Worm (Caenorhabditis elegans) whole organism, late embryonic: ENCODE results near the gene polk-1.

Experiments
- K09A11.1 ChIP-seq: sonication (generic microtip); optimal IDR thresholded peaks from 2 replicates; lab custom pipeline; 2017; ENCODE audit warnings: antibody characterized with exemption, mild to moderate bottlenecking, missing genetic modification characterization, missing compliant biosample characterization; ENCODE audit not compliant: insufficient read depth
- ahr-1 ChIP-seq: sonication (generic microtip); optimal IDR thresholded peaks from 2 replicates; lab custom pipeline; 2016; ENCODE audit warnings: missing genetic modification characterization, missing compliant biosample characterization
- ceh-14 ChIP-seq: sonication (generic microtip); optimal IDR thresholded peaks from 2 replicates; lab custom pipeline; 2016; ENCODE audit warnings: missing genotype, missing genetic modification characterization, missing compliant biosample characterization
- ceh-18 ChIP-seq: sonication (generic microtip); optimal IDR thresholded peaks from 2 replicates; lab custom pipeline; 2016; ENCODE audit warnings: missing genetic modification characterization, missing compliant biosample characterization
- ceh-19 ChIP-seq: fragments of 200-800 bp; sonication (Bioruptor generic); optimal IDR thresholded peaks from 2 replicates; lab custom pipeline; 2018; ENCODE audit warnings: mild to moderate bottlenecking, missing genetic modification characterization, missing compliant biosample characterization
- ceh-24 ChIP-seq: sonication (generic microtip); optimal IDR thresholded peaks from 2 replicates; lab custom pipeline; 2016; ENCODE audit warnings: mild to moderate bottlenecking, missing genetic modification characterization, missing compliant biosample characterization
- ceh-34 ChIP-seq: sonication (generic microtip); optimal IDR thresholded peaks from 2 replicates; lab custom pipeline; 2016; ENCODE audit warnings: mild to moderate bottlenecking, missing genetic modification characterization, missing compliant biosample characterization
- ceh-45 ChIP-seq: fragments of 200-800 bp; sonication (Bioruptor generic); IDR thresholded peaks from 2 replicates; pipeline ENCODE4 v1.3.6; 2022; ENCODE audit warnings: missing genetic modification reagents, missing genetic modification characterization, missing compliant biosample characterization
- ceh-6 ChIP-seq: fragments of 200-800 bp; sonication (Bioruptor generic); optimal IDR thresholded peaks from 2 replicates; lab custom pipeline; 2018; ENCODE audit warnings: mild to moderate bottlenecking, missing genetic modification characterization, missing compliant biosample characterization
- elt-2 ChIP-seq: sonication (generic microtip); optimal IDR thresholded peaks from 2 replicates; lab custom pipeline; 2016; ENCODE audit warnings: missing genetic modification reagents, missing genetic modification characterization, missing compliant biosample characterization
- elt-4 ChIP-seq: sonication (generic microtip); optimal IDR thresholded peaks from 2 replicates; lab custom pipeline; 2016; ENCODE audit warnings: missing genetic modification characterization, missing compliant biosample characterization
- fax-1 ChIP-seq: sonication (generic microtip); optimal IDR thresholded peaks from 2 replicates; lab custom pipeline; 2016; ENCODE audit warnings: missing genotype, missing genetic modification characterization, missing compliant biosample characterization
- gmeb-2 ChIP-seq: sonication (generic microtip); optimal IDR thresholded peaks from 2 replicates; lab custom pipeline; 2016; ENCODE audit warnings: missing genetic modification characterization, inconsistent platforms, missing compliant biosample characterization
- hlh-15 ChIP-seq: sonication (generic microtip); optimal IDR thresholded peaks from 2 replicates; lab custom pipeline; 2016; ENCODE audit warnings: missing genetic modification characterization, missing compliant biosample characterization
- hlh-30 ChIP-seq: sonication (generic microtip); optimal IDR thresholded peaks from 2 replicates; lab custom pipeline; 2017; ENCODE audit warnings: antibody characterized with exemption, missing genetic modification characterization, missing compliant biosample characterization; ENCODE audit not compliant: insufficient read depth
- hlh-6 ChIP-seq: sonication (generic microtip); optimal IDR thresholded peaks from 2 replicates; lab custom pipeline; 2016; ENCODE audit warnings: missing genotype, missing genetic modification characterization, missing compliant biosample characterization
- lin-11 ChIP-seq: fragments of 200-800 bp; sonication (Bioruptor generic); optimal IDR thresholded peaks from 2 replicates; lab custom pipeline; 2018; ENCODE audit warnings: mild to moderate bottlenecking, missing genetic modification characterization, missing compliant biosample characterization
- nfya-1 ChIP-seq: sonication (generic microtip); optimal IDR thresholded peaks from 2 replicates; lab custom pipeline; 2017; ENCODE audit warnings: missing genetic modification characterization, mild to moderate bottlenecking, missing compliant biosample characterization, antibody characterized with exemption, moderate library complexity
- nhr-11 ChIP-seq: fragments of 150-350 bp; optimal IDR thresholded peaks from 2 replicates; lab custom pipeline; 2014; ENCODE audit warnings: missing biosample characterization, missing genetic modification characterization
- nhr-232 ChIP-seq: sonication (generic microtip); optimal IDR thresholded peaks from 2 replicates; lab custom pipeline; 2016; ENCODE audit warnings: missing genetic modification characterization, missing compliant biosample characterization
- npax-4 ChIP-seq: sonication (generic microtip); optimal IDR thresholded peaks from 2 replicates; lab custom pipeline; 2016; ENCODE audit warnings: missing genetic modification characterization, missing compliant biosample characterization
- odd-2 ChIP-seq: sonication (generic microtip); optimal IDR thresholded peaks from 2 replicates; lab custom pipeline; 2017; ENCODE audit warnings: antibody characterized with exemption, mild to moderate bottlenecking, missing genetic modification characterization, missing compliant biosample characterization
- pat-9 ChIP-seq: fragments of 200-800 bp; sonication (Bioruptor generic); optimal IDR thresholded peaks from 2 replicates; lab custom pipeline; 2018; ENCODE audit warnings: mild to moderate bottlenecking, missing genetic modification characterization, moderate library complexity, missing compliant biosample characterization
- pax-1 ChIP-seq: fragments of 150-350 bp; optimal IDR thresholded peaks from 2 replicates; lab custom pipeline; 2014; ENCODE audit warnings: missing biosample characterization, missing genetic modification characterization
- pha-2 ChIP-seq: sonication (generic microtip); optimal IDR thresholded peaks from 2 replicates; lab custom pipeline; 2017; ENCODE audit warnings: mild to moderate bottlenecking, missing genetic modification characterization, missing compliant biosample characterization
- pha-4 ChIP-seq: fragments of 150-350 bp; optimal IDR thresholded peaks from 2 replicates; lab custom pipeline; 2018; ENCODE audit warnings: missing biosample characterization, missing genetic modification reagents, missing genetic modification characterization
- pqm-1 ChIP-seq: sonication (generic microtip); optimal IDR thresholded peaks from 2 replicates; lab custom pipeline; 2016; ENCODE audit warnings: missing genetic modification characterization, missing compliant biosample characterization
- pros-1 ChIP-seq: fragments of 150-350 bp; optimal IDR thresholded peaks from 2 replicates; lab custom pipeline; 2014; ENCODE audit warnings: missing biosample characterization, missing genetic modification reagents, missing genetic modification characterization
- rnt-1 ChIP-seq: sonication (generic microtip); optimal IDR thresholded peaks from 2 replicates; lab custom pipeline; 2016; ENCODE audit warnings: missing genetic modification characterization, missing compliant biosample characterization
- sdc-2 ChIP-seq: sonication (generic microtip); optimal IDR thresholded peaks from 2 replicates; lab custom pipeline; 2016; ENCODE audit warnings: missing genotype, missing genetic modification characterization, missing compliant biosample characterization
- syd-9 ChIP-seq: sonication (generic microtip); optimal IDR thresholded peaks from 2 replicates; lab custom pipeline; 2016; ENCODE audit warnings: mild to moderate bottlenecking, missing genetic modification characterization, moderate library complexity, missing compliant biosample characterization
- tbx-7 ChIP-seq: sonication (generic microtip); optimal IDR thresholded peaks from 2 replicates; lab custom pipeline; 2016; ENCODE audit warnings: missing genotype, missing genetic modification characterization, missing compliant biosample characterization
- ttx-3 ChIP-seq: sonication (generic microtip); optimal IDR thresholded peaks from 2 replicates; lab custom pipeline; 2016; ENCODE audit warnings: missing genetic modification reagents, missing genetic modification characterization, missing compliant biosample characterization
- unc-3 ChIP-seq, 2 experiments: fragments of 200-800 bp in 1 of 2; sonication (Bioruptor generic) in 1 of 2; sonication (generic microtip) in 1 of 2; conservative IDR thresholded peaks in 1 of 2; optimal IDR thresholded peaks in 1 of 2; 2 replicates each; pipeline versions ENCODE4 v1.3.6 to Lab custom; 2016 to 2022; ENCODE audit warnings: missing compliant biosample characterization in 2 of 2, missing genetic modification characterization in 2 of 2, missing genetic modification reagents in 1 of 2
- unc-42 ChIP-seq: sonication (generic microtip); optimal IDR thresholded peaks from 2 replicates; lab custom pipeline; 2016; ENCODE audit warnings: missing genotype, missing genetic modification characterization, missing compliant biosample characterization
- unc-55 ChIP-seq: sonication (generic microtip); optimal IDR thresholded peaks from 2 replicates; lab custom pipeline; 2017; ENCODE audit warnings: missing biosample characterization, missing genetic modification reagents, missing genetic modification characterization
- unc-86 ChIP-seq: sonication (generic microtip); optimal IDR thresholded peaks from 2 replicates; lab custom pipeline; 2016; ENCODE audit warnings: missing genetic modification characterization, missing compliant biosample characterization
- ztf-16 ChIP-seq: sonication (generic microtip); optimal IDR thresholded peaks from 2 replicates; lab custom pipeline; 2017; ENCODE audit warnings: missing genetic modification characterization, missing compliant biosample characterization

The polk-1 gene

DNA sequence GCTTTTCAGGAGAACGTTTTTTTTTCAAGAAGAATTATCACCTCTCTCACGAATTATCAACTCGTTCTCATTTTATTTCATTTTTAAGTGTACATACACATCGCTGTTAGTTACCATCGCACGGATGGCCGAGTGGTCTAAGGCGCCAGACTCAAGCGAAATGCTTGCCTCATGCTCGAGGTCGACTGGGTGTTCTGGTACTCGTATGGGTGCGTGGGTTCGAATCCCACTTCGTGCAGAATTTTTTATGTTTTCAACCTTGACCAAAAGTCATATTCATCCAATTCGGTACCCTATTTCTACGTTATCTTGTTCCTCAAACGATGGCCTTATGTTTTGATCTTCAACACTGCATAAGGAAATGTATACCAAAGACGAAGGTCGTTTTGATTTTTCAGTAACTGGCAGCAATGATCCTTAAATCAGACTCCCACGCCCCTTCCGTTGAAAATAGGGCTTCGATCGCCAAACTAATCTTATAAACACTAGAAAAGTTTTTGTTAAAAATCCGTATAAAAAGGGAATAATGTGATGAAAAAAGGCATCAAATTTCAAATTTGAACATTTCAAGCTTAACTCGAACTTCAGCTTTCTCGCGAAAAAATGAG, 10.9 kb upstream of the polk-1 start, which contains the start of gene fip-1:
Gene fip-1 (plus strand): TSS at position 558 of the 608 bp plus-strand sequence.
- TF ChIP-seq fax-1 (tag; lab: Kevin White, UChicago) (no peak), ceh-14 (tag; lab: Kevin White, UChicago) (no peak), pros-1 (tag; lab: Kevin White, UChicago) (no peak), ahr-1 (tag; lab: Kevin White, UChicago) (no peak), lin-11 (tag; lab: Kevin White, UChicago) (no peak), ztf-16 (no peak), hlh-6 (no peak), tbx-7 (tag; lab: Kevin White, UChicago) (no peak), npax-4 (tag; lab: Kevin White, UChicago) (no peak), pax-1 (tag; lab: Kevin White, UChicago) (no peak), ceh-45 (GFP tag; lab: Robert Waterston, UW) (no peak), ceh-19 (GFP tag; lab: Kevin White, UChicago) (no peak), ttx-3 (tag; lab: Kevin White, UChicago) (no peak), ceh-6 (no peak), hlh-15 (tag; lab: Kevin White, UChicago) (no peak), hlh-30 (no peak), ceh-34 (tag; lab: Kevin White, UChicago) (no peak), elt-4 (tag; lab: Kevin White, UChicago) (no peak), pqm-1 (no peak), K09A11.1 (tag; lab: Kevin White, UChicago) (no peak)

DNA sequence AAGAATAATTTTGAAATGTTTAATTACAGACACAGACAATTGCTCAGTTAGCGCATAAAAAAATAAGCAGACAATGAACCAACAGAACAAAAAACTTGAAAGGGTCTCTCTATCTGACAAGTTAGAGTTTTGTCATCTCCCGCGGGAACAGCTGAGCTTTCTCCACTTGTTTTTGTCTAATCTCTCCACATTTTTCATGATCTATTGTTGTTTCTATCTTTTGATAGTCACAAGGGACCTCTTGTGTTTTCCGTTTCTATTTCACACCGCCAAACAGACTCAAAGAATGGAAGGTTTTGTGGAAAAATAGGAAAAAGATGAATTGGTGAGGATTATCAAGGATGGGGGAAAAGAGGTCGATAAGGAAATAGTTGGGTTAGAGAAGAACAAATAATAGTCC, 8.4 kb upstream of the polk-1 start:
- TF ChIP-seq ceh-18 (tag; lab: Kevin White, UChicago) (no peak), pha-2 (tag; lab: Kevin White, UChicago) (no peak), unc-3 (GFP tag; conservative IDR thresholded peaks at IDR 0.05; lab: Robert Waterston, UW) (no peak), unc-3 (tag; optimal IDR thresholded peaks at IDR 0.05; lab: Kevin White, UChicago) (no peak), pha-4 (tag; lab: Kevin White, UChicago) (no peak), nhr-232 (tag; lab: Kevin White, UChicago) (no peak), odd-2 (tag; lab: Kevin White, UChicago) (no peak), elt-2 (no peak), nhr-11 (tag; lab: Kevin White, UChicago) (no peak), unc-55 (GFP tag; lab: Kevin White, UChicago) (no peak), hlh-6 (no peak), pros-1 (tag; lab: Kevin White, UChicago) (no peak), syd-9 (tag; lab: Kevin White, UChicago) (no peak), unc-86 (tag; lab: Kevin White, UChicago) (no peak), rnt-1 (tag; lab: Kevin White, UChicago) (no peak), sdc-2 (tag; lab: Kevin White, UChicago) (no peak), ttx-3 (tag; lab: Kevin White, UChicago) (no peak), pat-9 (tag; lab: Kevin White, UChicago) (no peak), K09A11.1 (tag; lab: Kevin White, UChicago) (no peak), ceh-24 (no peak)

DNA sequence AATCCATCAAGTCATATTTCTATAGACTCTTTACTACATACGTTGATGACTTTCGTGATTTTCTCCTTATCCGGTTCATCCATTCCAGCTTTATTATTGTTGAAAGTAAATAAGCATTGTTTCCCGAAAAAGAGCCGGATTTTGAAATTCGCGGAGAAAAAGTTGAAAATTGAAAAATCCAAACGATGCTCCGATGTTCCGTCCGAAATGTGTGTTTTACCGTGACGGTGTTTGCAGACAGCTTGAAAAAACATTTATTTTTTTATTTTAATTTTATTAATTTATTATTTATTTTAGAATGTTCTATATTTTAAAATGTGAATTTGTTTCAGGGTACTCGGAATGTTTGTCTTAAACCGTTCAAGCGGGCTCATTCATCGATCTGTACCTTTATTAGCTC, 2.4 kb upstream of the polk-1 start, which contains the start of gene dnj-10:
Gene dnj-10 (plus strand): TSS at position 333 of the 400 bp plus-strand sequence.
- no peak for TF ChIP-seq npax-4 (tag; lab: Kevin White, UChicago)
- TF ChIP-seq unc-42 (tag; lab: Kevin White, UChicago), result peak; percentile 6
- TF ChIP-seq nfya-1 (tag; lab: Kevin White, UChicago), result no peak
- no peak for TF ChIP-seq gmeb-2 (tag; lab: Kevin White, UChicago)
